Fruit fly (Drosophila melanogaster): ENCODE data around the gene CG10031.

DNA sequence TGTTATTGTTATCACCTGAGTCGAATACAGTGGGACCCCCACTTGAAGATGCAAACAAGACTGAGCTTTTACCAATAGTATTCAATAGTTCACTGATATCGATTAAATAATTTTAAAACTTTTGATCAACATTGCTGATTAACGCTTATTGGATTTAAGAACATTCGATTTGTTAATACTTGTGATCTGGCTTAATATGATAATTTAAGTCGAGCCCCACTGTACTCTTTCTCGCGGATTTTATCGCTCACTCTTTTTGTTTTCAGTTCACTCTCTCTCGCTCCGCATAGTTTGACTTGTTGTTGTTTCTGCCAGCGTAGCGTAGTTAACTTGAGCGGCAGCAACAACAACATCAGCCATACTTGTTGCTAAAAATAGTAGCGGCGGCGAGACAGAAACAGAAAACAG lies 43.2 kb downstream of the CG10031 start:
- TF ChIP-seq CTCF (optimal IDR thresholded peaks at IDR 0.05) (no peak), CG8478 (optimal IDR thresholded peaks at IDR 0.05) (no peak)

Measured in S2 (cell line).